Worm (Caenorhabditis elegans): ENCODE measurements around the gene mnp-1.

- TF ChIP-seq ceh-36 (tag; optimal IDR thresholded peaks at IDR 0.05) = no peak
- no peak for TF ChIP-seq ama-1 (optimal IDR thresholded peaks at IDR 0.05)
- no peak for TF ChIP-seq tbx-37 (GFP tag; conservative IDR thresholded peaks at IDR 0.05)
- no peak for TF ChIP-seq tbx-11 (GFP tag; IDR thresholded peaks at IDR 0.05)
- TF ChIP-seq sea-1 (GFP tag; conservative IDR thresholded peaks at IDR 0.05) = no peak
- TF ChIP-seq flt-1 (GFP tag; IDR thresholded peaks at IDR 0.05) = no peak
- no peak for TF ChIP-seq B0310.2 (tag; optimal IDR thresholded peaks at IDR 0.05)
- TF ChIP-seq scrt-1 (GFP tag; IDR thresholded peaks at IDR 0.05) = no peak
Observed at ce11 chrIII:4358345-4358744, 2.0 kb downstream of the mnp-1 start.
